Fruit fly (Drosophila melanogaster) whole organism, embryonic: Measurements from ENCODE around the gene CG8891.

Experiments used
- Awh ChIP-seq: fragments of 200-800 bp; sonication (Bioruptor generic); IDR thresholded peaks from 2 replicates; pipeline ENCODE4, ENCODE4 v1.3.6; 2022; ENCODE audit warnings: missing biosample characterization, missing genetic modification characterization
- Blimp-1 ChIP-seq: fragments of 200-800 bp; sonication (Bioruptor generic); optimal IDR thresholded peaks from 3 replicates; lab custom pipeline; 2018; ENCODE audit warnings: missing biosample characterization, missing genetic modification characterization, mild to moderate bottlenecking, moderate library complexity, missing genetic modification reagents
- CG10654 ChIP-seq: fragments of 200-800 bp; sonication (Bioruptor generic); optimal IDR thresholded peaks from 2 replicates; lab custom pipeline; 2016; ENCODE audit warnings: missing biosample characterization, missing genetic modification characterization
- CG1233 ChIP-seq: fragments of 200-800 bp; sonication (Bioruptor generic); optimal IDR thresholded peaks from 4 replicates; lab custom pipeline; 2018; ENCODE audit warnings: missing biosample characterization, mild to moderate bottlenecking, missing genetic modification characterization
- CG13287 ChIP-seq: fragments of 200-800 bp; sonication (Bioruptor generic); IDR thresholded peaks from 2 replicates; pipeline ENCODE4 v1.3.6; 2022; ENCODE audit warnings: missing biosample characterization, missing genetic modification characterization; ENCODE audit not compliant: partially characterized antibody
- CG13775 ChIP-seq: fragments of 200-800 bp; sonication (Bioruptor generic); optimal IDR thresholded peaks from 3 replicates; lab custom pipeline; 2017; ENCODE audit warnings: missing biosample characterization, mild to moderate bottlenecking, missing genetic modification characterization
- CG14050 ChIP-seq: fragments of 200-800 bp; sonication (Bioruptor generic); IDR thresholded peaks from 3 replicates; pipeline ENCODE4 v1.3.6; 2022; ENCODE audit warnings: missing biosample characterization, missing genetic modification characterization
- CG14441 ChIP-seq: fragments of 200-800 bp; sonication (Bioruptor generic); IDR thresholded peaks from 2 replicates; pipeline ENCODE4 v1.3.6; 2022; ENCODE audit warnings: missing biosample characterization, missing genetic modification characterization
- CG14965 ChIP-seq: fragments of 200-800 bp; sonication (Bioruptor generic); optimal IDR thresholded peaks from 2 replicates; lab custom pipeline; 2016; ENCODE audit warnings: missing biosample characterization, missing genetic modification characterization, borderline replicate concordance
- CG17802 ChIP-seq: fragments of 200-800 bp; sonication (Bioruptor generic); optimal IDR thresholded peaks from 2 replicates; lab custom pipeline; 2018; ENCODE audit warnings: missing biosample characterization, mild to moderate bottlenecking, missing genetic modification characterization, moderate library complexity
- CG30020 ChIP-seq: fragments of 200-800 bp; optimal IDR thresholded peaks from 2 replicates; lab custom pipeline; 2019; ENCODE audit warnings: missing biosample characterization, mild to moderate bottlenecking, missing genetic modification characterization, moderate library complexity
- CG3065 ChIP-seq: fragments of 200-800 bp; sonication (Bioruptor generic); optimal IDR thresholded peaks from 2 replicates; lab custom pipeline; 2016; ENCODE audit warnings: missing biosample characterization, missing genetic modification characterization
- CG3281 ChIP-seq: fragments of 200-800 bp; sonication (Bioruptor generic); optimal IDR thresholded peaks from 3 replicates; lab custom pipeline; 2017; ENCODE audit warnings: missing biosample characterization, mild to moderate bottlenecking, missing genetic modification characterization
- CG34376 ChIP-seq: fragments of 200-800 bp; sonication (Bioruptor generic); optimal IDR thresholded peaks from 2 replicates; lab custom pipeline; 2018; ENCODE audit warnings: missing biosample characterization, mild to moderate bottlenecking, missing genetic modification characterization
- CG4282 ChIP-seq: fragments of 200-800 bp; sonication (Bioruptor generic); optimal IDR thresholded peaks from 2 replicates; lab custom pipeline; 2016; ENCODE audit warnings: missing biosample characterization, missing genetic modification characterization
- CG4328 ChIP-seq: fragments of 200-800 bp; sonication (Bioruptor generic); optimal IDR thresholded peaks from 3 replicates; lab custom pipeline; 2017; ENCODE audit warnings: missing biosample characterization, missing genetic modification reagents, missing genetic modification characterization
- CG43689 ChIP-seq: fragments of 200-800 bp; sonication (Bioruptor generic); IDR thresholded peaks from 2 replicates; pipeline ENCODE4 v1.3.6; 2022; ENCODE audit warnings: missing biosample characterization, missing genetic modification characterization
- CG4617 ChIP-seq: fragments of 200-800 bp; sonication (Bioruptor generic); optimal IDR thresholded peaks from 3 replicates; lab custom pipeline; 2016; ENCODE audit warnings: missing biosample characterization, missing genetic modification characterization, borderline replicate concordance
- CG4730 ChIP-seq: fragments of 200-800 bp; sonication (Bioruptor generic); IDR thresholded peaks from 2 replicates; pipeline ENCODE4 v1.3.6; 2022; ENCODE audit warnings: missing biosample characterization, missing genetic modification characterization
- CG6254 ChIP-seq: fragments of 200-800 bp; sonication (Bioruptor generic); optimal IDR thresholded peaks from 3 replicates; lab custom pipeline; 2017; ENCODE audit warnings: mild to moderate bottlenecking, missing biosample characterization, missing genetic modification reagents, missing genetic modification characterization
- CG7786 ChIP-seq: fragments of 200-800 bp; sonication (Bioruptor generic); optimal IDR thresholded peaks from 2 replicates; lab custom pipeline; 2016; ENCODE audit warnings: missing biosample characterization, missing genetic modification characterization
- CG8281 ChIP-seq: fragments of 200-800 bp; sonication (Bioruptor generic); optimal IDR thresholded peaks from 2 replicates; lab custom pipeline; 2018; ENCODE audit warnings: missing biosample characterization, mild to moderate bottlenecking, missing genetic modification characterization, moderate library complexity
- CG8359 ChIP-seq: fragments of 200-800 bp; sonication (Bioruptor generic); optimal IDR thresholded peaks from 2 replicates; lab custom pipeline; 2017; ENCODE audit warnings: missing biosample characterization, mild to moderate bottlenecking, missing genetic modification characterization, borderline replicate concordance
- Dek ChIP-seq: fragments of 200-800 bp; sonication (Bioruptor generic); optimal IDR thresholded peaks from 3 replicates; lab custom pipeline; 2019; ENCODE audit warnings: missing biosample characterization, mild to moderate bottlenecking, missing genetic modification characterization, moderate library complexity
- Dref ChIP-seq: fragments of 200-800 bp; sonication (Bioruptor generic); IDR thresholded peaks from 2 replicates; pipeline ENCODE4 v1.3.6; 2022; ENCODE audit warnings: missing biosample characterization, missing genetic modification characterization
- Ets97D ChIP-seq: fragments of 200-800 bp; sonication (Bioruptor generic); optimal IDR thresholded peaks from 3 replicates; lab custom pipeline; 2016; ENCODE audit warnings: missing biosample characterization, missing genetic modification characterization
- Fer2 ChIP-seq: fragments of 200-800 bp; sonication (Bioruptor generic); optimal IDR thresholded peaks from 2 replicates; lab custom pipeline; 2018; ENCODE audit warnings: missing biosample characterization, mild to moderate bottlenecking, missing genetic modification characterization, moderate library complexity
- Gug ChIP-seq: fragments of 200-800 bp; sonication (Bioruptor generic); IDR thresholded peaks from 4 replicates; pipeline ENCODE4 v1.3.6; 2022; ENCODE audit warnings: missing biosample characterization, missing genetic modification characterization
- HLH4C ChIP-seq: fragments of 200-800 bp; sonication (Bioruptor generic); IDR thresholded peaks from 3 replicates; pipeline ENCODE4 v1.3.6; 2022; ENCODE audit warnings: missing biosample characterization, missing genetic modification characterization; ENCODE audit not compliant: partially characterized antibody
- Hmr ChIP-seq: fragments of 200-800 bp; sonication (Bioruptor generic); optimal IDR thresholded peaks from 3 replicates; lab custom pipeline; 2017; ENCODE audit warnings: mild to moderate bottlenecking, missing biosample characterization, missing genetic modification reagents, missing genetic modification characterization
- MBD-R2 ChIP-seq: fragments of 200-800 bp; sonication (Bioruptor generic); IDR thresholded peaks from 2 replicates; pipeline ENCODE4 v1.3.6; 2022; ENCODE audit warnings: missing biosample characterization, missing genetic modification characterization
- Neu2 ChIP-seq: fragments of 200-800 bp; sonication (Bioruptor generic); optimal IDR thresholded peaks from 3 replicates; lab custom pipeline; 2016; ENCODE audit warnings: missing biosample characterization, missing genetic modification characterization, borderline replicate concordance
- Nf-YA ChIP-seq: fragments of 200-800 bp; sonication (Bioruptor generic); IDR thresholded peaks from 2 replicates; pipeline ENCODE4 v1.3.6; 2022; ENCODE audit warnings: missing biosample characterization, missing genetic modification characterization
- Usf ChIP-seq: fragments of 200-800 bp; sonication (Bioruptor generic); optimal IDR thresholded peaks from 2 replicates; lab custom pipeline; 2017; ENCODE audit warnings: missing genotype, missing biosample characterization, missing genetic modification characterization
- ab ChIP-seq: fragments of 200-800 bp; sonication (Bioruptor generic); optimal IDR thresholded peaks from 2 replicates; lab custom pipeline; 2016; ENCODE audit warnings: missing biosample characterization, missing genetic modification characterization
- br ChIP-seq: fragments of >200 bp; optimal IDR thresholded peaks from 2 replicates; lab custom pipeline; 2017
- cas ChIP-seq: fragments of 200-800 bp; sonication (Bioruptor generic); IDR thresholded peaks from 2 replicates; pipeline ENCODE4 v1.3.6; 2022; ENCODE audit warnings: missing biosample characterization, missing genetic modification characterization
- ci ChIP-seq: fragments of 200-800 bp; sonication (Bioruptor generic); IDR thresholded peaks from 3 replicates; pipeline ENCODE4 v1.3.6; 2022; ENCODE audit warnings: missing biosample characterization, missing genetic modification characterization
- da ChIP-seq: fragments of 200-800 bp; sonication (Bioruptor generic); optimal IDR thresholded peaks from 2 replicates; lab custom pipeline; 2016; ENCODE audit warnings: missing biosample characterization, missing genetic modification characterization
- en ChIP-seq: fragments of 200-800 bp; sonication (Bioruptor generic); optimal IDR thresholded peaks from 2 replicates; lab custom pipeline; 2016; ENCODE audit warnings: missing biosample characterization, missing genetic modification characterization
- esg ChIP-seq: fragments of 200-800 bp; sonication (Bioruptor generic); conservative IDR thresholded peaks from 2 replicates; pipeline ENCODE4 v1.3.6; 2022; ENCODE audit warnings: missing biosample characterization, missing genetic modification characterization
- odd ChIP-seq: fragments of 200-800 bp; sonication (Bioruptor generic); optimal IDR thresholded peaks from 2 replicates; lab custom pipeline; 2017; ENCODE audit warnings: missing biosample characterization, mild to moderate bottlenecking, missing genetic modification characterization
- onecut ChIP-seq: fragments of 200-800 bp; sonication (Bioruptor generic); IDR thresholded peaks from 2 replicates; pipeline ENCODE4 v1.3.6; 2022; ENCODE audit warnings: missing biosample characterization, missing genetic modification characterization
- prd ChIP-seq, 3 experiments: fragments of >200 bp in 2 of 3; fragments of 200-800 bp in 1 of 3; sonication (Bioruptor generic) in 1 of 3; optimal IDR thresholded peaks in 2 of 3; IDR thresholded peaks in 1 of 3; 2 replicates in 2 of 3; 3 replicates in 1 of 3; pipeline versions ENCODE4 v1.3.6 to Lab custom; 2017 to 2022; ENCODE audit warnings: missing biosample characterization in 1 of 3, missing genetic modification characterization in 1 of 3
- ro ChIP-seq: fragments of 200-800 bp; sonication (Bioruptor generic); IDR thresholded peaks from 2 replicates; pipeline ENCODE4 v1.3.6; 2022; ENCODE audit warnings: missing biosample characterization, missing genetic modification characterization
- sd ChIP-seq: fragments of 200-800 bp; sonication (Bioruptor generic); optimal IDR thresholded peaks from 3 replicates; lab custom pipeline; 2018; ENCODE audit warnings: missing biosample characterization, mild to moderate bottlenecking, missing genetic modification characterization, moderate library complexity
- sens-2 ChIP-seq: fragments of 200-800 bp; sonication (Bioruptor generic); IDR thresholded peaks from 2 replicates; pipeline ENCODE4 v1.3.6; 2022; ENCODE audit warnings: missing biosample characterization, missing genetic modification characterization
- sim ChIP-seq: fragments of 200-800 bp; sonication (Bioruptor generic); IDR thresholded peaks from 2 replicates; pipeline ENCODE4 v1.3.6; 2022; ENCODE audit warnings: missing biosample characterization, missing genetic modification characterization
- sqz ChIP-seq: fragments of 200-800 bp; sonication (Bioruptor generic); optimal IDR thresholded peaks from 3 replicates; lab custom pipeline; 2018; ENCODE audit warnings: missing biosample characterization, mild to moderate bottlenecking, missing genetic modification characterization
- twi ChIP-seq: fragments of 200-800 bp; optimal IDR thresholded peaks from 2 replicates; lab custom pipeline; 2019; ENCODE audit warnings: missing biosample characterization, mild to moderate bottlenecking, missing genetic modification characterization, moderate library complexity
- wek ChIP-seq: fragments of 200-800 bp; sonication (Bioruptor generic); optimal IDR thresholded peaks from 3 replicates; lab custom pipeline; 2018; ENCODE audit warnings: missing biosample characterization, mild to moderate bottlenecking, missing genetic modification characterization, moderate library complexity

Gene CG8891

dm6 chr2L:4945300-4945699 is 33.9 kb downstream of the CG8891 start, which contains the start of the genes mRpL24 and betaggt-I (continued):
- TF ChIP-seq Neu2 (GFP tag; lab: Kevin White, UChicago) (no peak), CG13775 (peak; percentile 97), Nf-YA (GFP tag; lab: Robert Waterston, UW) (peak; percentile 90), Dek (peak; percentile 97), HLH4C (GFP tag; lab: Robert Waterston, UW) (no peak), Usf (peak; percentile 91), prd (optimal IDR thresholded peaks at IDR 0.05; lab: Kevin White, UChicago) (no peak), prd (GFP tag; IDR thresholded peaks at IDR 0.05; lab: Robert Waterston, UW) (peak; percentile 97), sim (GFP tag; lab: Robert Waterston, UW) (peak; percentile 92), esg (GFP tag; lab: Robert Waterston, UW) (peak; percentile 95), CG4617 (GFP tag; lab: Kevin White, UChicago) (peak; percentile 97), en (peak; percentile 42), twi (peak; percentile 93), CG17802 (peak; percentile 84), cas (GFP tag; lab: Robert Waterston, UW) (peak; percentile 89), CG4282 (no peak), CG6254 (peak; percentile 86), br (lab: Kevin White, UChicago) (no peak), CG4328 (GFP tag; lab: Kevin White, UChicago) (peak; percentile 94), CG43689 (GFP tag; lab: Robert Waterston, UW) (peak; percentile 95), wek (GFP tag; lab: Kevin White, UChicago) (peak; percentile 74), Fer2 (peak; percentile 96), CG1233 (GFP tag; lab: Kevin White, UChicago) (peak; percentile 95), CG4730 (GFP tag; lab: Robert Waterston, UW) (peak; percentile 92), CG30020 (tag; lab: Kevin White, UChicago) (peak; percentile 85), Ets97D (GFP tag; lab: Kevin White, UChicago) (peak; percentile 61), CG3065 (GFP tag; lab: Kevin White, UChicago) (peak; percentile 90), CG14050 (GFP tag; lab: Robert Waterston, UW) (peak; percentile 94), ab (GFP tag; lab: Kevin White, UChicago) (peak; percentile 35), sens-2 (GFP tag; lab: Robert Waterston, UW) (peak; percentile 95), CG14441 (GFP tag; lab: Robert Waterston, UW) (peak; percentile 97), CG10654 (GFP tag; lab: Kevin White, UChicago) (peak; percentile 92), ci (GFP tag; lab: Robert Waterston, UW) (peak; percentile 98), CG13287 (GFP tag; lab: Robert Waterston, UW) (peak; percentile 66; the same call in 1 of the 2 replicates), CG14965 (GFP tag; lab: Kevin White, UChicago) (no peak), CG8359 (peak; percentile 77), odd (GFP tag; lab: Kevin White, UChicago) (peak; percentile 90), ro (GFP tag; lab: Robert Waterston, UW) (peak; percentile 76), CG3281 (GFP tag; lab: Kevin White, UChicago) (peak; percentile 95), Hmr (GFP tag; lab: Kevin White, UChicago) (peak; percentile 97), Dref (GFP tag; lab: Robert Waterston, UW) (peak; percentile 40), Gug (peak; percentile 89), onecut (GFP tag; lab: Robert Waterston, UW) (peak; percentile 89), CG8281 (tag; lab: Kevin White, UChicago) (peak; percentile 87), Awh (peak; percentile 98), MBD-R2 (GFP tag; lab: Robert Waterston, UW) (peak; percentile 99), da (GFP tag; lab: Kevin White, UChicago) (peak; percentile 44), sqz (no peak), Blimp-1 (peak; percentile 94), CG7786 (GFP tag; lab: Kevin White, UChicago) (peak; percentile 72), sd (tag; lab: Kevin White, UChicago) (peak; percentile 89), CG34376 (GFP tag; lab: Kevin White, UChicago) (peak; percentile 91)
